Fruit fly (Drosophila melanogaster): ENCODE data around the gene CycB3.

dm6 chr3R:24825548-24825947 is 45.1 kb downstream of the CycB3 start, which contains the start of gene niki:
- TF ChIP-seq CG4496 (GFP tag; IDR thresholded peaks at IDR 0.05) (no peak), gl (tag; optimal IDR thresholded peaks at IDR 0.05) (no peak), CG8159 (tag; optimal IDR thresholded peaks at IDR 0.05) (no peak), D1 (tag; optimal IDR thresholded peaks at IDR 0.05) (no peak), EcR (GFP tag; optimal IDR thresholded peaks at IDR 0.05) (no peak), CG34367 (tag; optimal IDR thresholded peaks at IDR 0.05) (no peak), fd96Ca (GFP tag; IDR thresholded peaks at IDR 0.05) (no peak), CG8301 (tag; optimal IDR thresholded peaks at IDR 0.05) (no peak), Snoo (tag; optimal IDR thresholded peaks at IDR 0.05) (no peak), CG32121 (GFP tag; IDR thresholded peaks at IDR 0.05) (no peak), rn (GFP tag; IDR thresholded peaks at IDR 0.05) (no peak)
